Fruit fly (Drosophila melanogaster) whole organism, embryonic: ENCODE results near the gene asl.
A peak's percentile ranks its signal among the peaks of the same experiment; 100 is the strongest.

Source experiments
- B-H2 ChIP-seq: fragments of 200-800 bp; sonication (Bioruptor generic); optimal IDR thresholded peaks from 2 replicates; lab custom pipeline; 2018; ENCODE audit warnings: missing biosample characterization, mild to moderate bottlenecking, missing genetic modification characterization
- CG11085 ChIP-seq: fragments of 200-800 bp; sonication (Bioruptor generic); IDR thresholded peaks from 2 replicates; pipeline ENCODE4 v1.3.6; 2022; ENCODE audit warnings: missing biosample characterization, missing genetic modification characterization
- CG11456 ChIP-seq: fragments of 200-800 bp; sonication (Bioruptor generic); IDR thresholded peaks from 3 replicates; pipeline ENCODE4 v1.3.6; 2022; ENCODE audit warnings: missing biosample characterization, missing genetic modification characterization
- CG11695 ChIP-seq: fragments of 200-800 bp; sonication (Bioruptor generic); IDR thresholded peaks from 3 replicates; pipeline ENCODE4 v1.3.6; 2022; ENCODE audit warnings: missing biosample characterization, missing genetic modification characterization
- CG12071 ChIP-seq: fragments of 200-800 bp; sonication (Bioruptor generic); optimal IDR thresholded peaks from 3 replicates; lab custom pipeline; 2018; ENCODE audit warnings: missing biosample characterization, mild to moderate bottlenecking, missing genetic modification characterization
- CG13296 ChIP-seq: fragments of 200-800 bp; sonication (Bioruptor generic); optimal IDR thresholded peaks from 3 replicates; lab custom pipeline; 2018; ENCODE audit warnings: missing biosample characterization, mild to moderate bottlenecking, missing genetic modification characterization
- CG13775 ChIP-seq: fragments of 200-800 bp; sonication (Bioruptor generic); optimal IDR thresholded peaks from 3 replicates; lab custom pipeline; 2017; ENCODE audit warnings: missing biosample characterization, mild to moderate bottlenecking, missing genetic modification characterization
- CG14014 ChIP-seq: fragments of 200-800 bp; sonication (Bioruptor generic); IDR thresholded peaks from 2 replicates; pipeline ENCODE4 v1.3.6; 2022; ENCODE audit warnings: missing biosample characterization, missing genetic modification characterization
- CG18262 ChIP-seq: fragments of 200-800 bp; optimal IDR thresholded peaks from 3 replicates; lab custom pipeline; 2019; ENCODE audit warnings: missing biosample characterization, mild to moderate bottlenecking, missing genetic modification characterization, moderate library complexity
- CG31224 ChIP-seq: fragments of 200-800 bp; sonication (Bioruptor generic); IDR thresholded peaks from 2 replicates; pipeline ENCODE4 v1.3.6; 2022; ENCODE audit warnings: missing biosample characterization, missing genetic modification characterization
- CG32532 ChIP-seq: fragments of 200-800 bp; sonication (Bioruptor generic); IDR thresholded peaks from 2 replicates; pipeline ENCODE4 v1.3.6; 2022; ENCODE audit warnings: missing biosample characterization, missing genetic modification characterization
- CG5953 ChIP-seq: fragments of 200-800 bp; sonication (Bioruptor generic); IDR thresholded peaks from 2 replicates; pipeline ENCODE4 v1.3.6; 2022; ENCODE audit warnings: missing biosample characterization, missing genetic modification characterization
- CG6272 ChIP-seq: fragments of 200-800 bp; sonication (Bioruptor generic); IDR thresholded peaks from 2 replicates; pipeline ENCODE4 v1.3.6; 2022; ENCODE audit warnings: missing biosample characterization, missing genetic modification characterization
- CG7745 ChIP-seq: fragments of 200-800 bp; sonication (Bioruptor generic); optimal IDR thresholded peaks from 2 replicates; lab custom pipeline; 2018; ENCODE audit warnings: missing biosample characterization, mild to moderate bottlenecking, missing genetic modification characterization, moderate library complexity
- CG7786 ChIP-seq: fragments of 200-800 bp; sonication (Bioruptor generic); optimal IDR thresholded peaks from 2 replicates; lab custom pipeline; 2016; ENCODE audit warnings: missing biosample characterization, missing genetic modification characterization
- CG7987 ChIP-seq: fragments of 200-800 bp; sonication (Bioruptor generic); optimal IDR thresholded peaks from 2 replicates; lab custom pipeline; 2018; ENCODE audit warnings: missing biosample characterization, mild to moderate bottlenecking, missing genetic modification characterization, moderate library complexity
- CG8924 ChIP-seq: fragments of 200-800 bp; optimal IDR thresholded peaks from 3 replicates; lab custom pipeline; 2019; ENCODE audit warnings: missing biosample characterization, mild to moderate bottlenecking, missing genetic modification characterization, moderate library complexity
- CG9609 ChIP-seq: fragments of 200-800 bp; sonication (Bioruptor generic); optimal IDR thresholded peaks from 3 replicates; lab custom pipeline; 2016; ENCODE audit warnings: missing biosample characterization, missing genetic modification characterization
- CG9817 ChIP-seq: fragments of 200-800 bp; sonication (Bioruptor generic); optimal IDR thresholded peaks from 2 replicates; lab custom pipeline; 2018; ENCODE audit warnings: missing biosample characterization, mild to moderate bottlenecking, missing genetic modification characterization, moderate library complexity
- CoRest ChIP-seq: fragments of 200-800 bp; sonication (Bioruptor generic); optimal IDR thresholded peaks from 3 replicates; lab custom pipeline; 2018; ENCODE audit warnings: missing biosample characterization, mild to moderate bottlenecking, missing genetic modification characterization, moderate library complexity
- CrebB ChIP-seq: fragments of 200-800 bp; sonication (Bioruptor generic); optimal IDR thresholded peaks from 3 replicates; lab custom pipeline; 2018; ENCODE audit warnings: missing biosample characterization, mild to moderate bottlenecking, missing genetic modification characterization
- H15 ChIP-seq: fragments of 200-800 bp; sonication (Bioruptor generic); IDR thresholded peaks from 3 replicates; pipeline ENCODE4 v1.3.6; 2022; ENCODE audit warnings: missing biosample characterization, missing genetic modification characterization
- H2.0 ChIP-seq: fragments of 200-800 bp; sonication (Bioruptor generic); IDR thresholded peaks from 2 replicates; pipeline ENCODE4 v1.3.6; 2022; ENCODE audit warnings: missing biosample characterization, missing genetic modification characterization
- HmgD ChIP-seq: fragments of 200-800 bp; sonication (Bioruptor generic); optimal IDR thresholded peaks from 3 replicates; lab custom pipeline; 2016; ENCODE audit warnings: missing biosample characterization, missing genetic modification characterization
- Lim3 ChIP-seq: fragments of 200-800 bp; sonication (Bioruptor generic); IDR thresholded peaks from 2 replicates; pipeline ENCODE4 v1.3.6; 2022; ENCODE audit warnings: missing biosample characterization, missing genetic modification characterization
- Max ChIP-seq: fragments of 200-800 bp; sonication (Bioruptor generic); optimal IDR thresholded peaks from 2 replicates; lab custom pipeline; 2016; ENCODE audit warnings: missing biosample characterization, mild to moderate bottlenecking, missing genetic modification characterization
- Oli ChIP-seq: fragments of 200-800 bp; sonication (Bioruptor generic); optimal IDR thresholded peaks from 2 replicates; lab custom pipeline; 2018; ENCODE audit warnings: missing biosample characterization, mild to moderate bottlenecking, missing genetic modification characterization, moderate library complexity
- Side ChIP-seq: fragments of 200-800 bp; sonication (Bioruptor generic); optimal IDR thresholded peaks from 2 replicates; lab custom pipeline; 2016; ENCODE audit warnings: missing biosample characterization, missing genetic modification characterization
- Sry-β ChIP-seq: fragments of 200-800 bp; sonication (Bioruptor generic); optimal IDR thresholded peaks from 2 replicates; lab custom pipeline; 2018; ENCODE audit warnings: missing biosample characterization, mild to moderate bottlenecking, missing genetic modification characterization, moderate library complexity
- TFAM ChIP-seq: fragments of 200-800 bp; sonication (Bioruptor generic); optimal IDR thresholded peaks from 2 replicates; lab custom pipeline; 2017; ENCODE audit warnings: missing biosample characterization, missing genetic modification characterization, inconsistent platforms
- Tbp ChIP-seq: fragments of >200 bp; optimal IDR thresholded peaks from 2 replicates; lab custom pipeline; 2018; ENCODE audit warnings: missing biosample characterization, missing genetic modification characterization
- ac ChIP-seq: fragments of 200-800 bp; sonication (Bioruptor generic); optimal IDR thresholded peaks from 3 replicates; lab custom pipeline; 2017; ENCODE audit warnings: missing biosample characterization, mild to moderate bottlenecking, missing genetic modification characterization
- chif ChIP-seq, 2 experiments: fragments of 200-800 bp; sonication (Bioruptor generic); optimal IDR thresholded peaks; 3 replicates each; lab custom pipeline; 2016; ENCODE audit warnings: missing biosample characterization in 2 of 2, missing genetic modification characterization in 2 of 2
- croc ChIP-seq: fragments of 200-800 bp; sonication (Bioruptor generic); conservative IDR thresholded peaks from 3 replicates; pipeline ENCODE4 v1.3.6; 2022; ENCODE audit warnings: missing biosample characterization, missing genetic modification characterization
- cwo ChIP-seq: fragments of 200-800 bp; sonication (Bioruptor generic); optimal IDR thresholded peaks from 3 replicates; lab custom pipeline; 2017; ENCODE audit warnings: missing biosample characterization, missing genetic modification characterization, mild to moderate bottlenecking, moderate library complexity, missing genetic modification reagents
- disco-r ChIP-seq: fragments of 200-800 bp; sonication (Bioruptor generic); optimal IDR thresholded peaks from 2 replicates; lab custom pipeline; 2016; ENCODE audit warnings: missing biosample characterization, missing genetic modification characterization
- ewg ChIP-seq: fragments of 200-800 bp; sonication (Bioruptor generic); optimal IDR thresholded peaks from 3 replicates; lab custom pipeline; 2017; ENCODE audit warnings: mild to moderate bottlenecking, missing biosample characterization, missing genetic modification reagents, missing genetic modification characterization
- grau ChIP-seq: fragments of 200-800 bp; optimal IDR thresholded peaks from 3 replicates; lab custom pipeline; 2019; ENCODE audit warnings: missing biosample characterization, mild to moderate bottlenecking, missing genetic modification characterization, moderate library complexity
- hb ChIP-seq: fragments of 200-800 bp; sonication (Bioruptor generic); IDR thresholded peaks from 3 replicates; pipeline ENCODE4 v1.3.6; 2022; ENCODE audit warnings: missing biosample characterization, missing genetic modification characterization; ENCODE audit not compliant: partially characterized antibody
- jigr1 ChIP-seq: fragments of 200-800 bp; sonication (Bioruptor generic); IDR thresholded peaks from 3 replicates; pipeline ENCODE4 v1.3.6; 2022; ENCODE audit warnings: missing biosample characterization, missing genetic modification characterization
- kay ChIP-seq: fragments of 200-800 bp; sonication (Bioruptor generic); optimal IDR thresholded peaks from 2 replicates; lab custom pipeline; 2016; ENCODE audit warnings: missing biosample characterization, missing genetic modification characterization
- ken ChIP-seq: fragments of 200-800 bp; sonication (Bioruptor generic); IDR thresholded peaks from 3 replicates; pipeline ENCODE4 v1.3.6; 2022; ENCODE audit warnings: missing biosample characterization, missing genetic modification characterization
- lilli ChIP-seq: fragments of 200-800 bp; sonication (Bioruptor generic); optimal IDR thresholded peaks from 3 replicates; lab custom pipeline; 2016; ENCODE audit warnings: missing biosample characterization, missing genetic modification characterization
- mam ChIP-seq: fragments of 200-800 bp; sonication (Bioruptor generic); optimal IDR thresholded peaks from 3 replicates; lab custom pipeline; 2016; ENCODE audit warnings: missing biosample characterization, missing genetic modification characterization
- pb ChIP-seq: fragments of 200-800 bp; sonication (Bioruptor generic); optimal IDR thresholded peaks from 3 replicates; lab custom pipeline; 2016; ENCODE audit warnings: missing biosample characterization, missing genetic modification characterization
- seq ChIP-seq: fragments of 200-800 bp; sonication (Bioruptor generic); IDR thresholded peaks from 2 replicates; pipeline ENCODE4 v1.3.6; 2022; ENCODE audit warnings: missing biosample characterization, missing genetic modification characterization
- sisA ChIP-seq: fragments of 200-800 bp; sonication (Bioruptor generic); IDR thresholded peaks from 2 replicates; pipeline ENCODE4 v1.3.6; 2022; ENCODE audit warnings: missing biosample characterization, missing genetic modification characterization
- sna ChIP-seq: fragments of 200-800 bp; sonication (Bioruptor generic); IDR thresholded peaks from 2 replicates; pipeline ENCODE4 v1.3.6; 2022; ENCODE audit warnings: missing biosample characterization, missing genetic modification characterization; ENCODE audit not compliant: partially characterized antibody
- tio ChIP-seq: fragments of 200-800 bp; sonication (Bioruptor generic); optimal IDR thresholded peaks from 2 replicates; lab custom pipeline; 2017; ENCODE audit warnings: missing biosample characterization, missing genetic modification characterization, inconsistent platforms
- tll ChIP-seq, 2 experiments: fragments of 200-800 bp in 1 of 2; fragments of >200 bp in 1 of 2; sonication (Bioruptor generic) in 1 of 2; optimal IDR thresholded peaks; 2 replicates each; lab custom pipeline; 2017 to 2019; ENCODE audit warnings: missing biosample characterization in 2 of 2, missing genetic modification characterization in 2 of 2, mild to moderate bottlenecking in 1 of 2, moderate library complexity in 1 of 2
- toy ChIP-seq: fragments of 200-800 bp; sonication (Bioruptor generic); IDR thresholded peaks from 2 replicates; pipeline ENCODE4 v1.3.6; 2022; ENCODE audit warnings: missing biosample characterization, missing genetic modification characterization

Gene asl

dm6 chr3R:5587863-5588519 lies 18.4 kb downstream of the asl start, which contains the start of gene CG2926 (continued):
- TF ChIP-seq Lim3 (GFP tag; lab: Robert Waterston, UW) = no peak
- no peak for TF ChIP-seq ewg (GFP tag; lab: Kevin White, UChicago)
- no peak for TF ChIP-seq cwo
- TF ChIP-seq CG5953 (GFP tag; lab: Robert Waterston, UW) = no peak
- no peak for TF ChIP-seq CG9817 (tag; lab: Kevin White, UChicago)
- peak; percentile 41 for TF ChIP-seq HmgD (GFP tag; lab: Kevin White, UChicago)
- TF ChIP-seq seq (GFP tag; lab: Robert Waterston, UW) = no peak
- TF ChIP-seq sisA (GFP tag; lab: Robert Waterston, UW) = no peak
- TF ChIP-seq croc = no peak
- TF ChIP-seq sna (GFP tag; lab: Robert Waterston, UW) = peak; percentile 59
- no peak for TF ChIP-seq Tbp
- TF ChIP-seq jigr1 (GFP tag; lab: Robert Waterston, UW) = no peak
- no peak for TF ChIP-seq TFAM
- TF ChIP-seq CG14014 (GFP tag; lab: Robert Waterston, UW) = peak; percentile 43; the same call in 1 of the 2 replicates
- TF ChIP-seq CoRest = no peak
- no peak for TF ChIP-seq CG12071
- peak; percentile 30; the same call in 1 of the 2 replicates for TF ChIP-seq CG11085 (GFP tag; lab: Robert Waterston, UW)
- peak; percentile 58; the same call in 2 of the 3 replicates for TF ChIP-seq CG11456 (GFP tag; lab: Robert Waterston, UW)
- TF ChIP-seq disco-r (GFP tag; lab: Kevin White, UChicago) = no peak
- no peak for TF ChIP-seq CG31224 (GFP tag; lab: Robert Waterston, UW)
- TF ChIP-seq CG11695 (GFP tag; lab: Robert Waterston, UW) = no peak
- TF ChIP-seq Oli (tag; lab: Kevin White, UChicago) = no peak
- TF ChIP-seq H15 (GFP tag; lab: Robert Waterston, UW) = no peak; the same call in 2 of the 3 replicates
- no peak for TF ChIP-seq CG8924 (tag; lab: Kevin White, UChicago)
- no peak for TF ChIP-seq H2.0 (GFP tag; lab: Robert Waterston, UW)
- TF ChIP-seq CG32532 (GFP tag; lab: Robert Waterston, UW) = peak; percentile 64
- TF ChIP-seq CG13775 = no peak
- peak; percentile 28 for TF ChIP-seq kay
- no peak for TF ChIP-seq Max (GFP tag; lab: Kevin White, UChicago)
- TF ChIP-seq grau = no peak
- no peak for TF ChIP-seq pb (GFP tag; lab: Kevin White, UChicago)
- peak; percentile 44 for TF ChIP-seq CG9609
- peak; percentile 39 for TF ChIP-seq CG7786
- peak in 1 of 2 experiments; percentile 51 for TF ChIP-seq chif (GFP tag; optimal IDR thresholded peaks at IDR 0.05; lab: Kevin White, UChicago)
- TF ChIP-seq Side (GFP tag; lab: Kevin White, UChicago) = peak; percentile 21
- no peak for TF ChIP-seq CrebB (tag; lab: Kevin White, UChicago)
- no peak for TF ChIP-seq tll (GFP tag; optimal IDR thresholded peaks at IDR 0.05; lab: Kevin White, UChicago)
- no peak for TF ChIP-seq CG7745 (tag; lab: Kevin White, UChicago)
- no peak for TF ChIP-seq CG13296 (GFP tag; lab: Kevin White, UChicago)
- TF ChIP-seq mam (GFP tag; lab: Kevin White, UChicago) = peak; percentile 70
- TF ChIP-seq Sry-β (GFP tag; lab: Kevin White, UChicago) = no peak
- no peak for TF ChIP-seq CG18262 (tag; lab: Kevin White, UChicago)
- TF ChIP-seq hb = peak; percentile 84
- TF ChIP-seq CG7987 (GFP tag; lab: Kevin White, UChicago) = no peak
- no peak for TF ChIP-seq ken (GFP tag; lab: Robert Waterston, UW)
- TF ChIP-seq ac (GFP tag; lab: Kevin White, UChicago) = no peak
- TF ChIP-seq lilli (GFP tag; lab: Kevin White, UChicago) = peak; percentile 69
- no peak for TF ChIP-seq tio (GFP tag; lab: Kevin White, UChicago)
- peak; percentile 62 for TF ChIP-seq CG6272 (GFP tag; lab: Robert Waterston, UW)
- TF ChIP-seq toy (GFP tag; lab: Robert Waterston, UW) = no peak
- TF ChIP-seq B-H2 (GFP tag; lab: Kevin White, UChicago) = no peak
